Fruit fly (Drosophila melanogaster): ENCODE measurements around the gene Ice2.

Ice2 gene

DNA sequence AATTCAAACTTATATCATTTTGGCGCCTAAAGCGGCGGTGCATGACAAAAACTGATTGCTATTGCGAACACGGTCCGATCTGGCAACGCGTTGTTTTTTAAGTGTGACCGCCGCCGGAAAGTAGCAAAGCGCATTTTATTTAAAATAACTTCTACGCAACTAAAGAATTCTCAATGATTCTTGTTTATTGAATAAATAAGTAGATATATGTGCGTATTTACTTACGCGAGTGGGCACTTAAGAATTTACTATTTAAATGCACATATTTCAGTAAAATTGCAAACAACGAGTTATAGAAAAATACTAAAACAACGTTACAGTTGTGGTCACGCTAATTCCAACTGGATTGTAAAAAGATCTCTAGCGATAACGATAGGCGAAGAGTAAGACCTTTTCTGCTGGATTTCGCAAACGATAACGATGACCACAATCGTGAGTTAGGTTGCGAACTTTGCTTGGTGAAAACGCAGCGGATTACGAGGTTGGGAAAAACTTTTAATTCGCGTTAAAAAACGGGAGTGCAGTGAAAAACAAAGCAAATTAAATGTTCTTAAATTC lies 26.0 kb downstream of the Ice2 start:
- no peak for TF ChIP-seq Sin3A (optimal IDR thresholded peaks at IDR 0.05)
- TF ChIP-seq h (optimal IDR thresholded peaks at IDR 0.05), result no peak
- TF ChIP-seq insv (optimal IDR thresholded peaks at IDR 0.05), result no peak
- TF ChIP-seq ttk (optimal IDR thresholded peaks at IDR 0.05), result no peak
- TF ChIP-seq Myc (optimal IDR thresholded peaks at IDR 0.05), result no peak
- TF ChIP-seq psq (optimal IDR thresholded peaks at IDR 0.05), result no peak

DNA sequence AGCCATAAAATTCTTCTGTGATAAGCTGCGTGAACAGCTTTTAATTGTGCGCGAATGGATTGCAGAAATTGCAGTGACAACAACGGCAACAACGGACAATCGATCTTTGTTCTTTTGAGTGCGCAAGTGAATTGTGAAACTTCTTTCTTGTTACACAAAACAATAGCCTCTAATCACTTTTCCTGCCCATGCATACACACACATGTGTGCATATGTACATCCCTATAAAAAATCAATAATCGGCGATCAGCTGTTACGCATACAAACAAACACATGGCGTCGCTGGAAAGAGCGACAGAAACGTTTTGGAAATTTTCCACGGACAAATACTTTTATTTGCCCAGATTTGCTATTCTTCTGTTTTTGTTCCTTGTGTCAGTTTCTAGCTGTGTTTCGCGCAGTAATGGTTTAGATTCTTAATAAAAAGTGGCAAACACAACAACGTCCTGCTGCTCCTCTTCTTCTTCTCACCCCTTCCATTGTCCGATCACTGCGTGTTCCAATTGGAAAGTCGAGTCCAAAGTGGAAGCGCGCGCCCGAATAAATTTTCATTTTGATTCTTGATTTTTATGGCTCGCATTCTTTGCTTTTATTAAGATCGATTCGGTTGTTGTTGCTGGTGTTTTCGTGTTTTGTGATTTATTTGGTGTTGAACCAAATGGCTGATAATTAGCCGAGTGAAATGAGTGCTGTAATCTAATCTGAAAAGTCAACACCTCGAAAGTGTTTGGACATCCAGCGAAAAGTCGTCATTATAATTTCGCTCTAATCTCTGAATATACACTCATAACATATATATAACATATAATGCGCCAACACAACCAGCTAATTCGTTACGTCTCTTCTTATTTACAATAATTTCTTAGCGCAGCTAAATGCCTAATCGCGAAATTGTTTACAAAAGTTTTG lies 26.8 kb downstream of the Ice2 start:
- no peak for TF ChIP-seq psq (optimal IDR thresholded peaks at IDR 0.05)
- no peak for TF ChIP-seq Sin3A (optimal IDR thresholded peaks at IDR 0.05)
- no peak for TF ChIP-seq h (optimal IDR thresholded peaks at IDR 0.05)
- no peak for TF ChIP-seq insv (optimal IDR thresholded peaks at IDR 0.05)
- TF ChIP-seq Myc (optimal IDR thresholded peaks at IDR 0.05), result no peak
- TF ChIP-seq ttk (optimal IDR thresholded peaks at IDR 0.05), result no peak

DNA sequence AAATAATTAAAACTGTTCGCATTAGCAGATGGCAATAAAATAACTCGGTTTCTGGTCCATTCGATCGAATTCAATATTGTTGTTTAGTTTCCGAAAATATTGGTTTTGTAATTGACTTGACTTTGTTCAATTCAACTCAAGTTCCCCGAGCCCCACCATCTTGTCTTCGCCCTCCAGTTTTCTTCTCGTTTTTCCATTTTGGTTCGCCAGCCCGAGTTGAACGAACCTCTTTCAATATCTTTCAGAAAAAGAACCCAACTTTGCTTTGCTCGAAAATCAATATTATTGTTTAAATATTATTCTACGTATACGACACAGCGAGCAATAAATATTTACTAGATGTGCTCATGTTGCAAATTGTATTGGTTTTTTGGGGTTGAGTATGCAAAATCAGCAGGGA lies 28.6 kb downstream of the Ice2 start:
- TF ChIP-seq ttk (optimal IDR thresholded peaks at IDR 0.05), result no peak
- TF ChIP-seq psq (optimal IDR thresholded peaks at IDR 0.05), result no peak
- no peak for TF ChIP-seq Myc (optimal IDR thresholded peaks at IDR 0.05)

dm6 chr3R:21161042-21161532 lies 31.1 kb downstream of the Ice2 start, which contains the start of gene cDIP:
cDIP (minus strand) TSS chr3R:21161092.
- no peak for TF ChIP-seq Myc (optimal IDR thresholded peaks at IDR 0.05)
- no peak for TF ChIP-seq psq (optimal IDR thresholded peaks at IDR 0.05)
- TF ChIP-seq insv (optimal IDR thresholded peaks at IDR 0.05), result no peak
- no peak for TF ChIP-seq ttk (optimal IDR thresholded peaks at IDR 0.05)
- TF ChIP-seq Sin3A (optimal IDR thresholded peaks at IDR 0.05), result no peak
- no peak for TF ChIP-seq h (optimal IDR thresholded peaks at IDR 0.05)

DNA sequence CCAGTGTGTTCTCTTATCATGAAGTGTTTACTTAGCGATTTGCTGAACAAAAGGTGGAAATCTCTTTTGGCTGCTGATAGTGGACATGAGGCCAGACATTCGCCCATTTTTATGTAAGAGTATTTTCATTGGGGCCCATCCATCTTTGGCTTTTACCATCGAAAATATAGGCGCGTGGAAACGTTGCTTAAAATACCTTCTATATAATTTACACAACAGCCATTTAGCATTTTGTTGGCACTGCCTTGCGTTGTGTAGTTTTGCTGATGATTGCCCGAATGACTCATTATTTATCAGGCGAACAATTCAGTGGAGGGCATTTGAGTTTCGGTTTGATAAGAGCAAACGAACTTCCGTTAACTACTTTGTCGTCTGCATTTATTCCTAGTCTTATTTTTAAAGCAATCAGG lies 31.6 kb downstream of the Ice2 start:
- TF ChIP-seq ttk (optimal IDR thresholded peaks at IDR 0.05) (no peak), psq (optimal IDR thresholded peaks at IDR 0.05) (no peak), h (optimal IDR thresholded peaks at IDR 0.05) (no peak), Sin3A (optimal IDR thresholded peaks at IDR 0.05) (no peak), insv (optimal IDR thresholded peaks at IDR 0.05) (no peak), Myc (optimal IDR thresholded peaks at IDR 0.05) (no peak)

- TF ChIP-seq h (optimal IDR thresholded peaks at IDR 0.05), result no peak
- TF ChIP-seq insv (optimal IDR thresholded peaks at IDR 0.05), result no peak
- TF ChIP-seq Myc (optimal IDR thresholded peaks at IDR 0.05), result no peak
- no peak for TF ChIP-seq ttk (optimal IDR thresholded peaks at IDR 0.05)
- TF ChIP-seq Sin3A (optimal IDR thresholded peaks at IDR 0.05), result no peak
- TF ChIP-seq psq (optimal IDR thresholded peaks at IDR 0.05), result no peak
Measured at dm6 chr3R:21163318-21163828, 33.4 kb downstream of the Ice2 start, which contains the start of gene CG5810. CG5810 (plus strand) TSS chr3R:21163778.

- TF ChIP-seq insv (optimal IDR thresholded peaks at IDR 0.05), result no peak
- no peak for TF ChIP-seq Myc (optimal IDR thresholded peaks at IDR 0.05)
- no peak for TF ChIP-seq ttk (optimal IDR thresholded peaks at IDR 0.05)
- no peak for TF ChIP-seq Sin3A (optimal IDR thresholded peaks at IDR 0.05)
- no peak for TF ChIP-seq h (optimal IDR thresholded peaks at IDR 0.05)
Measured at dm6 chr3R:21168105-21168504, 38.1 kb downstream of the Ice2 start, which contains the start of gene Snmp1. Snmp1 (minus strand) TSS chr3R:21168205.

dm6 chr3R:21169525-21170149 lies 39.6 kb downstream of the Ice2 start:
- TF ChIP-seq h (optimal IDR thresholded peaks at IDR 0.05) (no peak), psq (optimal IDR thresholded peaks at IDR 0.05) (no peak), Myc (optimal IDR thresholded peaks at IDR 0.05) (no peak), insv (optimal IDR thresholded peaks at IDR 0.05) (no peak), ttk (optimal IDR thresholded peaks at IDR 0.05) (no peak), Sin3A (optimal IDR thresholded peaks at IDR 0.05) (no peak)

- TF ChIP-seq Myc (optimal IDR thresholded peaks at IDR 0.05) (no peak), Sin3A (optimal IDR thresholded peaks at IDR 0.05) (no peak), insv (optimal IDR thresholded peaks at IDR 0.05) (no peak), ttk (optimal IDR thresholded peaks at IDR 0.05) (no peak), psq (optimal IDR thresholded peaks at IDR 0.05) (no peak), h (optimal IDR thresholded peaks at IDR 0.05) (no peak)
Measured at dm6 chr3R:21176663-21177145, 46.7 kb downstream of the Ice2 start.

DNA sequence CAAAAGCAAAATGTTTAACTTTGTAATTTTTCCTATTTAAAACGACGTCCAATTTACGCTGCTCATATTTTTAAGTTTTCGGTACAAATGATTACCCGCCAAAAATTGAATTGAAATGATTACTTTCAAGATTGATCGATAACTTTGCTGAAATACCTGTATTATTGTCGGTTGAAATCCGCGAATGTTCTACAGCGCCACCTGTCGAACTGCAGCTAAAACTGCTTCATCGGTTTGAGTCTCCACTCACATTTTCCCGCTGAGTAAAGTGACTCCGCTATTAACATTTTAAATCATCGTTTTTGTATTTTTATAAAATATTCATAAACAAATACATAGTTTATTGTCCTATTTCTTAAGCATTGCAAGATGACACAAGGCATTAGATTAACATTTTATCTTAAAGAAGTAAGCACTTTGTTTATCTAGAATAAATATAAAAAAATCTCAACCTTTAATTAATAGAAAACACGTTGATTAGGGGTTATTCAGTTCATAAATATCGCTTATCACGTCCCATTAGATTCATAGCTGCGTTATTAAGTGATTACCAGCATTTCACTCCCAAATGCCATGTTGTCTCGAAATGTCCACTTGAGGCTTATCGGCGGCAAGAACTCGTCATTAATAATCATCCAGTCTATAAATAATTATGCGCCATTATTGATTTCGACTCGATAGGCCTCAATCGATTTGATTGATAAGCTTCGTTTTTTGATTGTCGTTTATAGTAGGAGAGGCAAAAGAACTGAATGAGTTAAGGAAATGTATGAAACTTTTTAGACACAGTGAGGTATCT lies 49.8 kb downstream of the Ice2 start:
- TF ChIP-seq psq (optimal IDR thresholded peaks at IDR 0.05) (no peak), Myc (optimal IDR thresholded peaks at IDR 0.05) (no peak), Sin3A (optimal IDR thresholded peaks at IDR 0.05) (no peak), h (optimal IDR thresholded peaks at IDR 0.05) (no peak), insv (optimal IDR thresholded peaks at IDR 0.05) (no peak), ttk (optimal IDR thresholded peaks at IDR 0.05) (no peak)

DNA sequence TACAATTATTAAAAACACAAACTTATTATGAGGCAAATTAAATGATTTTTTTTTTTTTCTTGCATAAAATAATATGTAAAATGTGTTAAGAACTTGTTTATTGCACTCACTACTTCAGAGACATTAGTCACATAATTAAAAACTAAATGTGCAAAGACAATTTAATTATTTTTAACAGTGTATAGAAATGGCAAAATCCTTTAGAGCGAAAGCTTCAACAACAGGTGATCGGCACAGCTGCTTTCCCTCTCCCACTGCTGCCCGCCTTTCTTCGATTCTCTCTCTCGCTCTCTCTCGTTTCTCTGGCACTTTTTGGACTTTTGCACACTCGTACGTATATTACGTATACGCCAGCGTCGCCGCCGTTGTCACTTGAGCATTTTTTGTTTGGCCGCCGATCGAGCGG lies 50.4 kb downstream of the Ice2 start:
- TF ChIP-seq insv (optimal IDR thresholded peaks at IDR 0.05) (no peak), Sin3A (optimal IDR thresholded peaks at IDR 0.05) (no peak), Myc (optimal IDR thresholded peaks at IDR 0.05) (no peak), h (optimal IDR thresholded peaks at IDR 0.05) (no peak), psq (optimal IDR thresholded peaks at IDR 0.05) (no peak), ttk (optimal IDR thresholded peaks at IDR 0.05) (no peak)
